Fruit fly (Drosophila melanogaster) whole organism: ENCODE data around the gene CG15210.

Experiments
- CG8478 ChIP-seq: fragments of >200 bp; optimal IDR thresholded peaks from 2 replicates; lab custom pipeline; 2018; ENCODE audit warnings: inconsistent platforms
- Dll ChIP-seq: fragments of >200 bp; optimal IDR thresholded peaks from 2 replicates; lab custom pipeline; 2017
- pan ChIP-seq: fragments of >200 bp; optimal IDR thresholded peaks from 2 replicates; lab custom pipeline; 2017
- usp ChIP-seq: fragments of >200 bp; optimal IDR thresholded peaks from 2 replicates; lab custom pipeline; 2017; ENCODE audit warnings: missing biosample characterization, missing genetic modification characterization, mixed read lengths

DNA sequence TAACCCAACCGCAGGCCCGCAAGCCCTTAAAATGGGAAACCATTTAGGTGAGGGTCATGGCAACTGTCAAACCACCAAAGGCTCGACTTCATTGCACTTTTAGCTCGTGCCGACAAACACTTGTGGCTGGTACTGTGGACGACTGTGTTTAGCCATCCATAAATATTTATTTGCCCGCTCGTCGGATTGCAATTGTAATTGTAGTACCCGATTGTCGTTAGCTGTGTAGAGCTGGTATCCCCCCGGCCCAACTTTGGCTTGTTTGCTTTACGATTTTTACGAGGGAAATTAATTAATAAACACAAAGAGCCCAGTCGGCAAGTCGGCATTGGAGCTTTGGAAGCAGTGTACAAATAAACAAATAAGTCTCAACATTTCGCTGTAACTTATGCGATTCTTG, 6.2 kb downstream of the CG15210 start:
- TF ChIP-seq usp (GFP tag; lab: Kevin White, UChicago) (no peak), pan (lab: Kevin White, UChicago) (no peak), CG8478 (lab: Kevin White, UChicago) (no peak), Dll (lab: Kevin White, UChicago) (no peak)
